Fruit fly (Drosophila melanogaster) whole organism, embryonic: ENCODE data around the gene CG14072.

Experiments
- BEAF-32 ChIP-seq: fragments of 200-800 bp; sonication (Bioruptor generic); optimal IDR thresholded peaks from 3 replicates; lab custom pipeline; 2017; ENCODE audit warnings: missing biosample characterization, missing genetic modification characterization, mild to moderate bottlenecking, moderate library complexity, missing genetic modification reagents
- CG7928 ChIP-seq: fragments of 200-800 bp; sonication (Bioruptor generic); optimal IDR thresholded peaks from 2 replicates; lab custom pipeline; 2017; ENCODE audit warnings: missing biosample characterization, mild to moderate bottlenecking, missing genetic modification characterization
- CG8388 ChIP-seq: fragments of 200-800 bp; sonication (Bioruptor generic); optimal IDR thresholded peaks from 2 replicates; lab custom pipeline; 2019; ENCODE audit warnings: missing biosample characterization, mild to moderate bottlenecking, missing genetic modification characterization, moderate library complexity
- CrebB ChIP-seq: fragments of 200-800 bp; sonication (Bioruptor generic); optimal IDR thresholded peaks from 3 replicates; lab custom pipeline; 2018; ENCODE audit warnings: missing biosample characterization, mild to moderate bottlenecking, missing genetic modification characterization
- E2f2 ChIP-seq: fragments of 200-800 bp; sonication (Bioruptor generic); IDR thresholded peaks from 2 replicates; pipeline ENCODE4 v1.3.6; 2022; ENCODE audit warnings: missing biosample characterization, missing genetic modification characterization
- Hmr ChIP-seq: fragments of 200-800 bp; sonication (Bioruptor generic); optimal IDR thresholded peaks from 3 replicates; lab custom pipeline; 2017; ENCODE audit warnings: mild to moderate bottlenecking, missing biosample characterization, missing genetic modification reagents, missing genetic modification characterization
- Nf-YA ChIP-seq: fragments of 200-800 bp; sonication (Bioruptor generic); IDR thresholded peaks from 2 replicates; pipeline ENCODE4 v1.3.6; 2022; ENCODE audit warnings: missing biosample characterization, missing genetic modification characterization
- Oaz ChIP-seq: fragments of 200-800 bp; sonication (Bioruptor generic); IDR thresholded peaks from 2 replicates; pipeline ENCODE4 v1.3.6; 2022; ENCODE audit warnings: missing biosample characterization, missing genetic modification characterization
- Poxn ChIP-seq: fragments of 200-800 bp; sonication (Bioruptor generic); IDR thresholded peaks from 2 replicates; pipeline ENCODE4 v1.3.6; 2022; ENCODE audit warnings: missing biosample characterization, missing genetic modification characterization
- bcd ChIP-seq: fragments of 200-800 bp; sonication (Bioruptor generic); optimal IDR thresholded peaks from 2 replicates; lab custom pipeline; 2017; ENCODE audit warnings: missing biosample characterization, mild to moderate bottlenecking, missing genetic modification characterization
- br ChIP-seq: fragments of >200 bp; optimal IDR thresholded peaks from 2 replicates; lab custom pipeline; 2017
- gt ChIP-seq: fragments of 200-800 bp; sonication (Bioruptor generic); IDR thresholded peaks from 2 replicates; pipeline ENCODE4 v1.3.6; 2022; ENCODE audit warnings: missing biosample characterization, missing genetic modification characterization
- nmo ChIP-seq: fragments of 200-800 bp; sonication (Bioruptor generic); optimal IDR thresholded peaks from 2 replicates; lab custom pipeline; 2018; ENCODE audit warnings: missing biosample characterization, mild to moderate bottlenecking, missing genetic modification characterization, moderate library complexity
- pita ChIP-seq: fragments of 200-800 bp; sonication (Bioruptor generic); optimal IDR thresholded peaks from 2 replicates; lab custom pipeline; 2017; ENCODE audit warnings: missing biosample characterization, mild to moderate bottlenecking, missing genetic modification characterization

- TF ChIP-seq br (lab: Kevin White, UChicago) (no peak), Poxn (GFP tag; lab: Robert Waterston, UW) (no peak), gt (no peak), Hmr (GFP tag; lab: Kevin White, UChicago) (no peak), CG7928 (no peak), nmo (GFP tag; lab: Kevin White, UChicago) (no peak), CG8388 (no peak), Nf-YA (GFP tag; lab: Robert Waterston, UW) (no peak), pita (GFP tag; lab: Kevin White, UChicago) (no peak), E2f2 (GFP tag; lab: Robert Waterston, UW) (no peak), CrebB (tag; lab: Kevin White, UChicago) (no peak), BEAF-32 (no peak), bcd (GFP tag; lab: Kevin White, UChicago) (no peak), Oaz (GFP tag; lab: Robert Waterston, UW) (no peak)
These were observed 38.7 kb downstream of the CG14072 start, which contains the start of gene abo for dm6 chr2L:10975193-10975592.
